Worm (Caenorhabditis elegans) whole organism, young adult: ENCODE measurements around the gene smut-1.

Experiments
- C06A6.2 ChIP-seq: fragments of 200-800 bp; sonication (Bioruptor generic); conservative IDR thresholded peaks from 2 replicates; pipeline ENCODE4 v1.3.6; 2022; ENCODE audit warnings: missing genetic modification characterization, missing compliant biosample characterization
- F22D6.2 ChIP-seq: sonication (generic microtip); optimal IDR thresholded peaks from 2 replicates; lab custom pipeline; 2016; ENCODE audit warnings: mild to moderate bottlenecking, missing genetic modification characterization, missing compliant biosample characterization
- F52B5.7 ChIP-seq: sonication (generic microtip); optimal IDR thresholded peaks from 2 replicates; lab custom pipeline; 2016; ENCODE audit warnings: mild to moderate bottlenecking, missing genetic modification characterization, missing compliant biosample characterization
- F55B11.4 ChIP-seq: sonication (generic microtip); optimal IDR thresholded peaks from 2 replicates; lab custom pipeline; 2016; ENCODE audit warnings: missing compliant biosample characterization, missing genetic modification characterization, borderline replicate concordance; ENCODE audit not compliant: insufficient read depth
- T26A5.8 ChIP-seq: sonication (generic microtip); optimal IDR thresholded peaks from 2 replicates; lab custom pipeline; 2016; ENCODE audit warnings: missing genetic modification characterization, missing compliant biosample characterization
- Y53F4B.3 ChIP-seq: fragments of 200-800 bp; sonication (Bioruptor generic); IDR thresholded peaks from 2 replicates; pipeline ENCODE4 v1.3.6; 2022; ENCODE audit warnings: missing genetic modification reagents, missing genetic modification characterization, missing compliant biosample characterization
- Y56A3A.18 ChIP-seq: fragments of 200-800 bp; sonication (Bioruptor generic); IDR thresholded peaks from 2 replicates; pipeline ENCODE4 v1.3.6; 2022; ENCODE audit warnings: missing genetic modification reagents, missing genetic modification characterization, missing compliant biosample characterization
- aptf-2 ChIP-seq: fragments of 200-800 bp; sonication (Bioruptor generic); conservative IDR thresholded peaks from 2 replicates; pipeline ENCODE4 v1.3.6; 2022; ENCODE audit warnings: missing genetic modification reagents, missing genetic modification characterization, missing compliant biosample characterization
- aptf-3 ChIP-seq: fragments of 200-800 bp; sonication (Bioruptor generic); IDR thresholded peaks from 2 replicates; pipeline ENCODE4 v1.3.6; 2022; ENCODE audit warnings: missing genetic modification characterization, missing compliant biosample characterization
- athp-1 ChIP-seq: sonication (generic microtip); optimal IDR thresholded peaks from 2 replicates; lab custom pipeline; 2017; ENCODE audit warnings: mild to moderate bottlenecking, missing genetic modification characterization, missing compliant biosample characterization
- attf-3 ChIP-seq: fragments of 200-800 bp; sonication (Bioruptor generic); conservative IDR thresholded peaks from 2 replicates; pipeline ENCODE4 v1.3.6; 2022; ENCODE audit warnings: missing genetic modification reagents, missing genetic modification characterization, missing compliant biosample characterization
- ceh-100 ChIP-seq: fragments of 200-800 bp; sonication (Bioruptor generic); IDR thresholded peaks from 2 replicates; pipeline ENCODE4 v1.3.6; 2022; ENCODE audit warnings: missing genetic modification reagents, missing genetic modification characterization, missing compliant biosample characterization
- chd-7 ChIP-seq: sonication (generic microtip); optimal IDR thresholded peaks from 2 replicates; lab custom pipeline; 2016; ENCODE audit warnings: mild to moderate bottlenecking, missing genetic modification characterization, moderate library complexity, missing compliant biosample characterization
- die-1 ChIP-seq: sonication (generic microtip); optimal IDR thresholded peaks from 2 replicates; lab custom pipeline; 2016; ENCODE audit warnings: missing genotype, mild to moderate bottlenecking, missing genetic modification characterization, missing compliant biosample characterization
- dpff-1 ChIP-seq: sonication (generic microtip); optimal IDR thresholded peaks from 2 replicates; lab custom pipeline; 2017; ENCODE audit warnings: mild to moderate bottlenecking, missing genetic modification characterization, missing compliant biosample characterization
- dpl-1 ChIP-seq: fragments of 150-350 bp; optimal IDR thresholded peaks from 2 replicates; lab custom pipeline; 2014; ENCODE audit warnings: missing biosample characterization, missing genetic modification reagents, missing genetic modification characterization
- efl-1 ChIP-seq: fragments of 150-350 bp; optimal IDR thresholded peaks from 2 replicates; lab custom pipeline; 2014; ENCODE audit warnings: missing biosample characterization, missing genetic modification reagents, missing genetic modification characterization
- ekl-4 ChIP-seq: fragments of 200-800 bp; sonication (Bioruptor generic); IDR thresholded peaks from 2 replicates; pipeline ENCODE4 v1.3.6; 2022; ENCODE audit warnings: missing genetic modification reagents, missing genetic modification characterization, missing compliant biosample characterization
- ets-4 ChIP-seq: fragments of 200-800 bp; sonication (Bioruptor generic); optimal IDR thresholded peaks from 2 replicates; lab custom pipeline; 2018; ENCODE audit warnings: mild to moderate bottlenecking, missing genetic modification characterization, missing compliant biosample characterization
- gei-17 ChIP-seq: fragments of 200-800 bp; sonication (Bioruptor generic); optimal IDR thresholded peaks from 2 replicates; lab custom pipeline; 2018; ENCODE audit warnings: mild to moderate bottlenecking, missing genetic modification characterization, missing compliant biosample characterization
- hlh-26 ChIP-seq: fragments of 200-800 bp; sonication (Bioruptor generic); conservative IDR thresholded peaks from 2 replicates; pipeline ENCODE4 v1.3.6; 2022; ENCODE audit warnings: missing genetic modification reagents, missing genetic modification characterization, missing compliant biosample characterization
- hmg-20 ChIP-seq: fragments of 200-800 bp; sonication (Bioruptor generic); IDR thresholded peaks from 2 replicates; pipeline ENCODE4 v1.3.6; 2022; ENCODE audit warnings: missing genetic modification reagents, missing genetic modification characterization, missing compliant biosample characterization
- lag-1 ChIP-seq: fragments of 200-800 bp; sonication (Bioruptor generic); IDR thresholded peaks from 2 replicates; pipeline ENCODE4 v1.3.6; 2022; ENCODE audit warnings: missing genetic modification reagents, missing genetic modification characterization, missing compliant biosample characterization
- let-607 ChIP-seq, 2 experiments: fragments of 200-800 bp in 1 of 2; sonication (Bioruptor generic) in 1 of 2; sonication (generic microtip) in 1 of 2; optimal IDR thresholded peaks; 2 replicates each; lab custom pipeline; 2016 to 2018; ENCODE audit warnings: mild to moderate bottlenecking in 2 of 2, missing compliant biosample characterization in 2 of 2, missing genetic modification characterization in 2 of 2, moderate library complexity in 2 of 2, missing genotype in 1 of 2
- lin-26 ChIP-seq: fragments of 200-800 bp; sonication (Bioruptor generic); IDR thresholded peaks from 2 replicates; pipeline ENCODE4 v1.3.6; 2022; ENCODE audit warnings: missing genetic modification reagents, missing genetic modification characterization, missing compliant biosample characterization
- lin-54 ChIP-seq: fragments of 200-800 bp; sonication (Bioruptor generic); optimal IDR thresholded peaks from 2 replicates; lab custom pipeline; 2018; ENCODE audit warnings: mild to moderate bottlenecking, missing genetic modification characterization, missing compliant biosample characterization
- lir-1 ChIP-seq: fragments of 200-800 bp; sonication (Bioruptor generic); conservative IDR thresholded peaks from 2 replicates; pipeline ENCODE4 v1.3.6; 2022; ENCODE audit warnings: missing genetic modification reagents, missing genetic modification characterization, missing compliant biosample characterization
- lsy-27 ChIP-seq: sonication (generic microtip); optimal IDR thresholded peaks from 2 replicates; lab custom pipeline; 2017; ENCODE audit warnings: missing genetic modification characterization, mild to moderate bottlenecking, missing compliant biosample characterization, antibody characterized with exemption, missing genotype, borderline replicate concordance; ENCODE audit not compliant: insufficient read depth
- madf-3 ChIP-seq: fragments of 200-800 bp; sonication (Bioruptor generic); IDR thresholded peaks from 2 replicates; pipeline ENCODE4 v1.3.6; 2022; ENCODE audit warnings: missing genetic modification reagents, missing genetic modification characterization, missing compliant biosample characterization
- madf-6 ChIP-seq: fragments of 200-800 bp; sonication (Bioruptor generic); IDR thresholded peaks from 2 replicates; pipeline ENCODE4 v1.3.6; 2022; ENCODE audit warnings: missing genetic modification reagents, missing genetic modification characterization, missing compliant biosample characterization
- madf-8 ChIP-seq: fragments of 200-800 bp; sonication (Bioruptor generic); conservative IDR thresholded peaks from 2 replicates; pipeline ENCODE4 v1.3.6; 2022; ENCODE audit warnings: missing genetic modification reagents, missing genetic modification characterization, missing compliant biosample characterization
- mxl-1 ChIP-seq: sonication (generic microtip); optimal IDR thresholded peaks from 2 replicates; lab custom pipeline; 2016; ENCODE audit warnings: missing genetic modification characterization, missing compliant biosample characterization
- nfya-1 ChIP-seq: sonication (generic microtip); optimal IDR thresholded peaks from 2 replicates; lab custom pipeline; 2017; ENCODE audit warnings: antibody characterized with exemption, missing compliant biosample characterization, missing genetic modification characterization, borderline replicate concordance; ENCODE audit not compliant: insufficient read depth
- nhr-90 ChIP-seq: sonication (generic microtip); optimal IDR thresholded peaks from 2 replicates; lab custom pipeline; 2016; ENCODE audit warnings: missing genotype, mild to moderate bottlenecking, missing genetic modification characterization, missing compliant biosample characterization
- pha-4 ChIP-seq: fragments of 150-350 bp; sonication (generic microtip); optimal IDR thresholded peaks from 2 replicates; lab custom pipeline; 2014; ENCODE audit warnings: missing biosample characterization, missing genetic modification reagents, missing genetic modification characterization
- sea-2 ChIP-seq: fragments of 200-800 bp; sonication (Bioruptor generic); IDR thresholded peaks from 2 replicates; pipeline ENCODE4 v1.3.6; 2022; ENCODE audit warnings: missing genetic modification characterization, missing compliant biosample characterization
- snpc-1.3 ChIP-seq: sonication (generic microtip); optimal IDR thresholded peaks from 2 replicates; lab custom pipeline; 2017; ENCODE audit warnings: missing genetic modification characterization, mild to moderate bottlenecking, missing compliant biosample characterization, antibody characterized with exemption, moderate library complexity, missing genotype, missing genetic modification reagents; ENCODE audit not compliant: insufficient read depth
- snpc-3.4 ChIP-seq: sonication (generic microtip); optimal IDR thresholded peaks from 2 replicates; lab custom pipeline; 2017; ENCODE audit warnings: missing genetic modification characterization, mild to moderate bottlenecking, missing compliant biosample characterization, antibody characterized with exemption, moderate library complexity, missing genotype, missing genetic modification reagents
- snpc-4 ChIP-seq, 5 experiments: fragments of 150-350 bp in 1 of 5; sonication (generic microtip) in 4 of 5; optimal IDR thresholded peaks; 2 replicates each; lab custom pipeline; 2014 to 2018; ENCODE audit warnings: missing genetic modification characterization in 5 of 5, missing biosample characterization in 3 of 5, antibody characterized with exemption in 2 of 5, mild to moderate bottlenecking in 2 of 5, missing compliant biosample characterization in 2 of 5, missing genotype in 2 of 5, moderate library complexity in 2 of 5, missing genetic modification reagents in 1 of 5
- sptf-2 ChIP-seq: fragments of 200-800 bp; sonication (Bioruptor generic); optimal IDR thresholded peaks from 2 replicates; lab custom pipeline; 2018; ENCODE audit warnings: mild to moderate bottlenecking, missing genetic modification characterization, missing compliant biosample characterization
- unc-130 ChIP-seq: sonication (generic microtip); optimal IDR thresholded peaks from 2 replicates; lab custom pipeline; 2016; ENCODE audit warnings: missing genetic modification reagents, missing genetic modification characterization, missing compliant biosample characterization
- unc-62 ChIP-seq: fragments of 150-350 bp; optimal IDR thresholded peaks from 2 replicates; lab custom pipeline; 2014; ENCODE audit warnings: missing biosample characterization, missing genetic modification reagents, missing genetic modification characterization
- ztf-22 ChIP-seq: fragments of 200-800 bp; sonication (Bioruptor generic); optimal IDR thresholded peaks from 2 replicates; lab custom pipeline; 2018; ENCODE audit warnings: mild to moderate bottlenecking, missing genetic modification characterization, moderate library complexity, missing compliant biosample characterization
- ztf-3 ChIP-seq: fragments of 200-800 bp; sonication (Bioruptor generic); optimal IDR thresholded peaks from 2 replicates; lab custom pipeline; 2018; ENCODE audit warnings: mild to moderate bottlenecking, missing genetic modification characterization, missing compliant biosample characterization
- ztf-6 ChIP-seq: fragments of 200-800 bp; sonication (Bioruptor generic); IDR thresholded peaks from 2 replicates; pipeline ENCODE4 v1.3.6; 2022; ENCODE audit warnings: missing genetic modification reagents, missing genetic modification characterization, missing compliant biosample characterization

Gene smut-1

ce11 chrV:6096559-6097155 lies at the start of gene smut-1:
smut-1 (plus strand) TSS chrV:6097105.
- TF ChIP-seq T26A5.8 (tag; lab: Kevin White, UChicago) = no peak
- no peak for TF ChIP-seq lir-1
- TF ChIP-seq F55B11.4 = no peak
- no peak for TF ChIP-seq ekl-4
- no peak for TF ChIP-seq aptf-3
- TF ChIP-seq ztf-22 = no peak
- TF ChIP-seq C06A6.2 = no peak
- TF ChIP-seq mxl-1 (tag; lab: Kevin White, UChicago) = no peak
- TF ChIP-seq athp-1 (tag; lab: Kevin White, UChicago) = no peak
- no peak for TF ChIP-seq dpl-1
- TF ChIP-seq sptf-2 (GFP tag; lab: Kevin White, UChicago) = no peak
- no peak for TF ChIP-seq unc-130 (GFP tag; lab: Kevin White, UChicago)
- TF ChIP-seq attf-3 (GFP tag; lab: Robert Waterston, UW) = no peak
- TF ChIP-seq lag-1 = no peak
- TF ChIP-seq ceh-100 (GFP tag; lab: Robert Waterston, UW) = no peak
- no peak for TF ChIP-seq sea-2
- TF ChIP-seq die-1 (tag; lab: Kevin White, UChicago) = no peak
- TF ChIP-seq ztf-6 (GFP tag; lab: Robert Waterston, UW) = no peak
- TF ChIP-seq snpc-4 (GFP tag; optimal IDR thresholded peaks at IDR 0.05; lab: Kevin White, UChicago) = no peak
- no peak for TF ChIP-seq snpc-4 (tag; optimal IDR thresholded peaks at IDR 0.05; lab: Kevin White, UChicago)
- TF ChIP-seq madf-8 (GFP tag; lab: Robert Waterston, UW) = no peak

DNA sequence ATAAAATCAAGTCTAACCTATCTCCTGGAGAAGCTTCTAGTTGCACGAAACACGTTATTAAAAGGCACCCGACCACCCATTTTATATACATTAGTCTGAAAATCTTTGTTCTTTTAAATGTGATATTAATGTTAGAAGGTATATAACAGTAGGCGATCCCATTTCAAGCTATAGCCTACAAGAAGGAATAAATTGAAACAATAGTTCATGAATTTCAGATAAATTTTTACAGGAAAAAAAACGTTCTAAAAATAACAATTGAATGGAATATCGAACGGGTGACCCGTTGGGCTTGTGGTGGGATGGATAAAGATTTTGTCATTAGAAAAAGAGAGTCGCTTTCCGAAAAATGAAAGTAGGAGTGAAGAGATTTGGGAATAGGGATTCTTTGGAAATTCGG lies 49.1 kb upstream of the smut-1 start, which contains the start of gene pgap-3:
Gene pgap-3 (minus strand): TSS at position 101 of the 400 bp plus-strand sequence.
- TF ChIP-seq Y53F4B.3 (GFP tag; lab: Robert Waterston, UW) = no peak
- TF ChIP-seq lin-54 = no peak
- TF ChIP-seq lsy-27 = no peak
- TF ChIP-seq nhr-90 (tag; lab: Kevin White, UChicago) = no peak
- no peak for TF ChIP-seq aptf-2 (GFP tag; lab: Robert Waterston, UW)
- no peak for TF ChIP-seq pha-4 (tag; lab: Kevin White, UChicago)
- no peak for TF ChIP-seq T26A5.8 (tag; lab: Kevin White, UChicago)
- no peak for TF ChIP-seq snpc-3.4 (tag; lab: Kevin White, UChicago)
- no peak for TF ChIP-seq madf-3 (GFP tag; lab: Robert Waterston, UW)
- no peak for TF ChIP-seq ets-4
- TF ChIP-seq aptf-3 = no peak
- TF ChIP-seq dpff-1 (tag; lab: Kevin White, UChicago) = no peak
- no peak for TF ChIP-seq snpc-1.3
- no peak for TF ChIP-seq dpl-1
- TF ChIP-seq, all 124 proteins: peak for 0

DNA sequence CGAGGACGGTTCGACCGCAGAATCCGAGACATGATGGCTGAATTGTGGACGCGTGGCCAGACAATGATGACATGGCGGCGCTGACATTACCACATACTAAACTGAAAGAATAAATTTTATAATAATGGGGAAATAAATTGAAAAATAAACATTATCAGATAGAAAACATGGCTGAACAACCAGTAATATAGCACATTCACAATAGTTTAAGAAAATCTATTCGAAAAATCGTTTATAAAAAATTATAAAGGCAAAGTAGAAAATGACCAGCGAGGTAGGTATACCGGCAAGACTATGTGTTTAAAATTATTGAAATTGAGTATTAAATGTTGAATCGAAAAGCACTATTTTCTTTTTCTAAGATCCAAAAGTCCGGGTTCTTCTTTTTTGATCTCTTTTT lies 45.7 kb upstream of the smut-1 start, which contains the start of gene jamp-1:
Gene jamp-1 (minus strand): TSS at position 101 of the 400 bp plus-strand sequence.
- TF ChIP-seq lin-26 (GFP tag; lab: Robert Waterston, UW) (no peak), gei-17 (no peak), chd-7 (tag; lab: Kevin White, UChicago) (no peak), Y56A3A.18 (GFP tag; lab: Robert Waterston, UW) (no peak), F52B5.7 (tag; lab: Kevin White, UChicago) (no peak), unc-62 (GFP tag; lab: Kevin White, UChicago) (no peak), hlh-26 (GFP tag; lab: Robert Waterston, UW) (no peak), snpc-4 (GFP tag; optimal IDR thresholded peaks at IDR 0.05; lab: Kevin White, UChicago) (no peak), snpc-4 (tag; optimal IDR thresholded peaks at IDR 0.05; lab: Kevin White, UChicago) (no peak), madf-6 (no peak), efl-1 (no peak), nfya-1 (tag; lab: Kevin White, UChicago) (no peak), ztf-3 (GFP tag; lab: Kevin White, UChicago) (no peak), pha-4 (tag; lab: Kevin White, UChicago) (no peak), F22D6.2 (tag; lab: Kevin White, UChicago) (no peak), madf-3 (GFP tag; lab: Robert Waterston, UW) (no peak), let-607 (tag; optimal IDR thresholded peaks at IDR 0.05; lab: Kevin White, UChicago) (no peak), hmg-20 (GFP tag; lab: Robert Waterston, UW) (no peak), mxl-1 (tag; lab: Kevin White, UChicago) (no peak)
- TF ChIP-seq, all 124 proteins: peak for 0
